Worm (Caenorhabditis elegans) whole organism, L3 larva: ENCODE data around the gene fbxa-82.

Experiments
- R02D3.7 ChIP-seq: fragments of 150-350 bp; optimal IDR thresholded peaks from 2 replicates; lab custom pipeline; 2014; ENCODE audit warnings: missing biosample characterization, missing genetic modification characterization
- ama-1 ChIP-seq: fragments of 150-350 bp; optimal IDR thresholded peaks from 2 replicates; lab custom pipeline; 2018
- ceh-28 ChIP-seq: fragments of 150-350 bp; optimal IDR thresholded peaks from 2 replicates; lab custom pipeline; 2014; ENCODE audit warnings: missing biosample characterization, missing genetic modification reagents, missing genetic modification characterization
- ceh-9 ChIP-seq: sonication (generic microtip); optimal IDR thresholded peaks from 2 replicates; lab custom pipeline; 2018; ENCODE audit warnings: missing biosample characterization, missing genetic modification characterization
- egl-27 ChIP-seq: sonication (generic microtip); optimal IDR thresholded peaks from 4 replicates; lab custom pipeline; 2017; ENCODE audit warnings: missing biosample characterization, missing genetic modification reagents, missing genetic modification characterization
- nhr-11 ChIP-seq: fragments of 150-350 bp; optimal IDR thresholded peaks from 2 replicates; lab custom pipeline; 2014; ENCODE audit warnings: missing biosample characterization, missing genetic modification characterization
- nhr-12 ChIP-seq: fragments of 150-350 bp; optimal IDR thresholded peaks from 2 replicates; lab custom pipeline; 2014; ENCODE audit warnings: missing biosample characterization, missing genetic modification characterization
- nhr-28 ChIP-seq: fragments of 150-350 bp; optimal IDR thresholded peaks from 2 replicates; lab custom pipeline; 2014; ENCODE audit warnings: missing biosample characterization, missing genetic modification characterization
- nhr-43 ChIP-seq: sonication (generic microtip); optimal IDR thresholded peaks from 2 replicates; lab custom pipeline; 2016; ENCODE audit warnings: mild to moderate bottlenecking, missing genetic modification characterization, missing compliant biosample characterization; ENCODE audit not compliant: poor library complexity, severe bottlenecking
- snpc-4 ChIP-seq: fragments of 150-350 bp; optimal IDR thresholded peaks from 2 replicates; lab custom pipeline; 2014; ENCODE audit warnings: missing biosample characterization, missing genetic modification characterization
- unc-39 ChIP-seq: sonication (generic microtip); optimal IDR thresholded peaks from 4 replicates; lab custom pipeline; 2017; ENCODE audit warnings: missing biosample characterization, missing genetic modification characterization

DNA sequence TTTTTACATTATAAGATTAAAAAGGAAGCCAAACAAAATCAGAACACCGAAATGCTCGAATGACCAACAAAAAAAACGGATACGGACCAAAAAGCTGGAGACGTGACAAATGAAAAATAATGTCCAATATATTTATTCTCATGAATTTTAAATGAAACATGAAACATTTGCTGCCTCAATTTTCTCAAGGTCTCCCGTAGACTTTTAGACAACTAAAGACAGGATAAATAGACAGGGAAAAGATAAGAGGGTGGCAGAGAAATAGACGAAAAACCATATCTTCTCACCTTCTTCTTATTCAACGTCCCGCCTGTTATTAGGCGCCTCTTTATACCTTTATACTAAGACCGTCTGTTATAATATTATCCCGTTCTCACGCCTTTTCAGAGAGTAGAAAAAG, 36.5 kb downstream of the fbxa-82 start:
- TF ChIP-seq ama-1 (no peak), ceh-9 (tag; lab: Kevin White, UChicago) (no peak), unc-39 (tag; lab: Kevin White, UChicago) (no peak), R02D3.7 (tag; lab: Kevin White, UChicago) (no peak), nhr-11 (tag; lab: Kevin White, UChicago) (no peak), egl-27 (tag; lab: Kevin White, UChicago) (no peak), snpc-4 (no peak), nhr-28 (no peak), nhr-43 (tag; lab: Kevin White, UChicago) (no peak), nhr-12 (tag; lab: Kevin White, UChicago) (no peak), ceh-28 (tag; lab: Kevin White, UChicago) (no peak)
